Worm (Caenorhabditis elegans) whole organism, L4 larva: Measurements from ENCODE around the gene C50B8.5.

Source experiments
- D1046.2 ChIP-seq: fragments of 200-800 bp; sonication (Bioruptor generic); IDR thresholded peaks from 2 replicates; pipeline ENCODE4 v1.3.6; 2022; ENCODE audit warnings: missing genetic modification characterization, missing compliant biosample characterization
- F10B5.3 ChIP-seq: sonication (generic microtip); optimal IDR thresholded peaks from 2 replicates; lab custom pipeline; 2016; ENCODE audit warnings: mild to moderate bottlenecking, missing genetic modification characterization, missing compliant biosample characterization
- F44E2.7 ChIP-seq: fragments of 200-800 bp; sonication (Bioruptor generic); IDR thresholded peaks from 2 replicates; pipeline ENCODE4 v2.1.2; 2022; ENCODE audit warnings: missing genetic modification characterization, missing compliant biosample characterization
- F49E8.2 ChIP-seq: sonication (generic microtip); optimal IDR thresholded peaks from 2 replicates; lab custom pipeline; 2016; ENCODE audit warnings: missing compliant biosample characterization, mild to moderate bottlenecking, missing genetic modification characterization, borderline replicate concordance
- R02D3.7 ChIP-seq: fragments of 150-350 bp; sonication (generic microtip); optimal IDR thresholded peaks from 3 replicates; lab custom pipeline; 2014; ENCODE audit warnings: missing biosample characterization, missing genetic modification characterization
- T20F7.1 ChIP-seq: fragments of 200-800 bp; sonication (Bioruptor generic); optimal IDR thresholded peaks from 2 replicates; lab custom pipeline; 2018; ENCODE audit warnings: mild to moderate bottlenecking, missing genetic modification characterization, missing compliant biosample characterization
- Y48G9A.11 ChIP-seq: fragments of 200-800 bp; sonication (Bioruptor generic); IDR thresholded peaks from 2 replicates; pipeline ENCODE4 v1.3.6; 2022; ENCODE audit warnings: missing genetic modification reagents, missing genetic modification characterization, missing compliant biosample characterization
- Y75B8A.6 ChIP-seq: fragments of 200-800 bp; sonication (Bioruptor generic); IDR thresholded peaks from 2 replicates; pipeline ENCODE4 v1.3.6; 2022; ENCODE audit warnings: missing genetic modification reagents, missing genetic modification characterization, missing compliant biosample characterization
- ZK337.2 ChIP-seq: fragments of 200-800 bp; sonication (Bioruptor generic); IDR thresholded peaks from 2 replicates; pipeline ENCODE4 v1.3.6; 2022; ENCODE audit warnings: missing genetic modification reagents, missing genetic modification characterization, missing compliant biosample characterization
- aha-1 ChIP-seq: fragments of 150-350 bp; peaks from one replicate; lab custom pipeline; 2014; ENCODE audit warnings: missing biosample characterization, missing genetic modification characterization
- aly-2 ChIP-seq: sonication (generic microtip); optimal IDR thresholded peaks from 2 replicates; lab custom pipeline; 2018; ENCODE audit warnings: missing biosample characterization, missing genetic modification characterization
- arid-1 ChIP-seq: fragments of 200-800 bp; sonication (Bioruptor generic); conservative IDR thresholded peaks from 2 replicates; pipeline ENCODE4 v1.3.6; 2022; ENCODE audit warnings: missing genetic modification reagents, missing genetic modification characterization, missing compliant biosample characterization
- attf-4 ChIP-seq: sonication (generic microtip); optimal IDR thresholded peaks from 3 replicates; lab custom pipeline; 2017; ENCODE audit warnings: missing biosample characterization, missing genetic modification characterization
- ces-1 ChIP-seq: fragments of 150-350 bp; sonication (generic microtip); optimal IDR thresholded peaks from 4 replicates; lab custom pipeline; 2014; ENCODE audit warnings: missing biosample characterization, missing genetic modification reagents, missing genetic modification characterization
- cey-2 ChIP-seq: sonication (generic microtip); optimal IDR thresholded peaks from 3 replicates; lab custom pipeline; 2017; ENCODE audit warnings: missing genetic modification characterization, mild to moderate bottlenecking, missing compliant biosample characterization, antibody characterized with exemption, borderline replicate concordance; ENCODE audit not compliant: insufficient read depth
- dmd-9 ChIP-seq: fragments of 200-800 bp; sonication (Bioruptor generic); IDR thresholded peaks from 2 replicates; pipeline ENCODE4 v1.3.6; 2022; ENCODE audit warnings: missing genetic modification reagents, missing genetic modification characterization, missing compliant biosample characterization
- dpl-1 ChIP-seq: fragments of 150-350 bp; optimal IDR thresholded peaks from 2 replicates; lab custom pipeline; 2014; ENCODE audit warnings: missing biosample characterization, missing genetic modification reagents, missing genetic modification characterization
- dve-1 ChIP-seq: sonication (generic microtip); optimal IDR thresholded peaks from 2 replicates; lab custom pipeline; 2017; ENCODE audit warnings: antibody characterized with exemption, mild to moderate bottlenecking, missing genetic modification characterization, missing compliant biosample characterization; ENCODE audit not compliant: insufficient read depth
- egl-43 ChIP-seq: fragments of 200-800 bp; sonication (Bioruptor generic); IDR thresholded peaks from 2 replicates; pipeline ENCODE4 v1.3.6; 2022; ENCODE audit warnings: missing genetic modification reagents, missing genetic modification characterization, missing compliant biosample characterization
- gei-8 ChIP-seq: fragments of 200-800 bp; sonication (Bioruptor generic); optimal IDR thresholded peaks from 2 replicates; lab custom pipeline; 2018; ENCODE audit warnings: mild to moderate bottlenecking, missing genetic modification characterization, missing compliant biosample characterization
- hif-1 ChIP-seq, 2 experiments: sonication (generic microtip); optimal IDR thresholded peaks; 2 replicates each; lab custom pipeline; 2016 to 2017; ENCODE audit warnings: missing compliant biosample characterization in 2 of 2, missing genetic modification characterization in 2 of 2, missing genetic modification reagents in 2 of 2, missing genotype in 2 of 2, mild to moderate bottlenecking in 1 of 2
- hlh-30 ChIP-seq: sonication (generic microtip); optimal IDR thresholded peaks from 2 replicates; lab custom pipeline; 2017; ENCODE audit warnings: antibody characterized with exemption, mild to moderate bottlenecking, missing genetic modification characterization, missing compliant biosample characterization; ENCODE audit not compliant: insufficient read depth
- lin-29 ChIP-seq: fragments of 200-800 bp; sonication (Bioruptor generic); IDR thresholded peaks from 2 replicates; pipeline ENCODE4 v1.3.6; 2022; ENCODE audit warnings: missing genetic modification reagents, missing genetic modification characterization, missing compliant biosample characterization
- lin-38 ChIP-seq: fragments of 200-800 bp; sonication (Bioruptor generic); IDR thresholded peaks from 2 replicates; pipeline ENCODE4 v1.3.6; 2022; ENCODE audit warnings: missing genetic modification reagents, missing genetic modification characterization, missing compliant biosample characterization
- lin-39 ChIP-seq: fragments of 150-350 bp; optimal IDR thresholded peaks from 2 replicates; lab custom pipeline; 2014; ENCODE audit warnings: missing biosample characterization, missing genetic modification reagents, missing genetic modification characterization
- lsy-2 ChIP-seq, 2 experiments: fragments of 150-350 bp in 1 of 2; sonication (generic microtip) in 1 of 2; optimal IDR thresholded peaks; 2 replicates each; lab custom pipeline; 2014 to 2017; ENCODE audit warnings: missing biosample characterization in 2 of 2, missing genetic modification characterization in 2 of 2
- mep-1 ChIP-seq: fragments of 150-350 bp; sonication (generic microtip); optimal IDR thresholded peaks from 3 replicates; lab custom pipeline; 2014; ENCODE audit warnings: missing biosample characterization, missing genetic modification characterization
- mes-2 ChIP-seq: sonication (generic microtip); optimal IDR thresholded peaks from 2 replicates; lab custom pipeline; 2016; ENCODE audit warnings: missing genotype, mild to moderate bottlenecking, missing genetic modification characterization, missing compliant biosample characterization; ENCODE audit not compliant: poor library complexity, severe bottlenecking
- nhr-237 ChIP-seq: sonication (generic microtip); optimal IDR thresholded peaks from 2 replicates; lab custom pipeline; 2017; ENCODE audit warnings: missing biosample characterization, missing genetic modification characterization
- nhr-25 ChIP-seq: sonication (generic microtip); optimal IDR thresholded peaks from 2 replicates; lab custom pipeline; 2017; ENCODE audit warnings: missing genetic modification characterization, mild to moderate bottlenecking, missing compliant biosample characterization, antibody characterized with exemption, moderate library complexity, borderline replicate concordance; ENCODE audit not compliant: insufficient read depth
- nhr-48 ChIP-seq: sonication (generic microtip); optimal IDR thresholded peaks from 2 replicates; lab custom pipeline; 2016; ENCODE audit warnings: mild to moderate bottlenecking, missing genetic modification characterization, missing compliant biosample characterization
- nhr-76 ChIP-seq: fragments of 150-350 bp; optimal IDR thresholded peaks from 2 replicates; lab custom pipeline; 2014; ENCODE audit warnings: missing biosample characterization, missing genetic modification characterization
- skn-1 ChIP-seq: fragments of 150-350 bp; optimal IDR thresholded peaks from 2 replicates; lab custom pipeline; 2014; ENCODE audit warnings: missing biosample characterization, missing genetic modification characterization
- snpc-1.2 ChIP-seq: fragments of 200-800 bp; sonication (Bioruptor generic); IDR thresholded peaks from 2 replicates; pipeline ENCODE4 v1.3.6; 2022; ENCODE audit warnings: missing genetic modification reagents, missing genetic modification characterization, missing compliant biosample characterization
- snpc-4 ChIP-seq: fragments of 150-350 bp; optimal IDR thresholded peaks from 2 replicates; lab custom pipeline; 2014; ENCODE audit warnings: missing biosample characterization, missing genetic modification characterization
- spr-1 ChIP-seq: sonication (generic microtip); optimal IDR thresholded peaks from 2 replicates; lab custom pipeline; 2016; ENCODE audit warnings: mild to moderate bottlenecking, missing genetic modification characterization, missing compliant biosample characterization
- tra-1 ChIP-seq: fragments of 200-800 bp; sonication (Bioruptor generic); IDR thresholded peaks from 2 replicates; pipeline ENCODE4 v1.3.6; 2022; ENCODE audit warnings: missing genetic modification reagents, missing genetic modification characterization, missing compliant biosample characterization
- unc-130 ChIP-seq: sonication (generic microtip); optimal IDR thresholded peaks from 2 replicates; lab custom pipeline; 2016; ENCODE audit warnings: missing genetic modification reagents, missing genetic modification characterization, missing compliant biosample characterization
- unc-39 ChIP-seq: sonication (generic microtip); optimal IDR thresholded peaks from 2 replicates; lab custom pipeline; 2017; ENCODE audit warnings: missing biosample characterization, missing genetic modification characterization
- unc-62 ChIP-seq, 3 experiments: fragments of 150-350 bp in 1 of 3; sonication (generic microtip); optimal IDR thresholded peaks in 2 of 3; peaks in 1 of 3; 1 replicate in 1 of 3; 2 replicates in 2 of 3; lab custom pipeline; 2014 to 2017; ENCODE audit warnings: missing biosample characterization in 3 of 3, missing genetic modification characterization in 3 of 3, missing genetic modification reagents in 3 of 3, missing genotype in 1 of 3
- zip-11 ChIP-seq: fragments of 200-800 bp; sonication (Bioruptor generic); IDR thresholded peaks from 2 replicates; pipeline ENCODE4 v1.3.6; 2022; ENCODE audit warnings: missing genetic modification characterization, missing compliant biosample characterization

The C50B8.5 gene

DNA sequence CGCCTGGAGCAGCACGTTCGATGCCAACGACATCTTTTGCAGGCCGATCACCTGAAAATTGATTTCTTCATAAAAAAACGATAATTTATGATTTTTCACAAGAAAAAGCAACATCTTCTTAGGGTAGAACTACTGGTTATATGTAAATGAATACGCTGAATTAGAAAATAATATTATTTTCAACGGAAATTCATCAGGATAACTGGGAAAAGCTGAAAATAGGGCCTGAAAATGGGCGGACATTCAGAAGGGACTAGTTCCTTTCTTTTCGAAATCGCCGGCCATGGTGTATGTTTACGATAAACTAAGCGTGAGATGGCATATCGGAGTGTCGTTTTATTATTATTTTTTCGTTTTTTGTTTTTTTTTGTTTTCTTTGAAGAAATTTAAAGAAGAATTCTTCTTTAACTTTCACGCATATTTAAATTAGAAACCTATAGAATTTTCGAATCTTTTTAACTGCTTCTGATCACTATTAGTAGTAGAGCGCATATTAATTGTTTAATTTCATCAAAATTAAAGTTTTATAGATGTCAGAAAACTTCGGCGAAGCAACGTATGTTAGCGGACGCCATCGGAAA is 44.8 kb downstream of the C50B8.5 start, which contains the start of the genes nduv-2 and F53F4.12:
Gene nduv-2 (minus strand): TSS at position 51 of the 581 bp plus-strand sequence.
Gene F53F4.12 (plus strand): TSS at position 531 of the 581 bp plus-strand sequence.
- TF ChIP-seq unc-39 (tag; lab: Kevin White, UChicago) = no peak
- TF ChIP-seq hif-1 (tag; optimal IDR thresholded peaks at IDR 0.05; lab: Kevin White, UChicago) = peak in 1 of 2 experiments; percentile 13
- TF ChIP-seq D1046.2 (GFP tag; lab: Robert Waterston, UW) = no peak
- TF ChIP-seq snpc-1.2 (GFP tag; lab: Robert Waterston, UW) = no peak
- TF ChIP-seq arid-1 = no peak
- peak; percentile 10 for TF ChIP-seq unc-130 (GFP tag; lab: Kevin White, UChicago)
- no peak for TF ChIP-seq aly-2 (tag; lab: Kevin White, UChicago)
- TF ChIP-seq nhr-76 = no peak
- TF ChIP-seq T20F7.1 (GFP tag; lab: Kevin White, UChicago) = peak; percentile 90
- TF ChIP-seq dmd-9 (GFP tag; lab: Robert Waterston, UW) = no peak
- TF ChIP-seq lin-38 (GFP tag; lab: Robert Waterston, UW) = 0 out of 2 replicates have a peak, but pooled peaks have one; percentile 25
- TF ChIP-seq snpc-4 (tag; lab: Kevin White, UChicago) = no peak
- TF ChIP-seq dpl-1 (GFP tag; lab: Kevin White, UChicago) = peak; percentile 3
- TF ChIP-seq tra-1 (GFP tag; lab: Robert Waterston, UW) = no peak
- TF ChIP-seq lin-29 = no peak
- TF ChIP-seq Y48G9A.11 (GFP tag; lab: Robert Waterston, UW) = peak; percentile 71
- TF ChIP-seq aha-1 (tag; lab: Kevin White, UChicago) = peak; percentile 61
- no peak for TF ChIP-seq Y75B8A.6
- peak; percentile 39 for TF ChIP-seq R02D3.7 (tag; lab: Kevin White, UChicago)
- TF ChIP-seq ZK337.2 (GFP tag; lab: Robert Waterston, UW) = no peak
- TF ChIP-seq F44E2.7 (GFP tag; lab: Robert Waterston, UW) = no peak
- TF ChIP-seq mes-2 (tag; lab: Kevin White, UChicago) = peak; percentile 72
- TF ChIP-seq, all 104 proteins: peak for 9

DNA sequence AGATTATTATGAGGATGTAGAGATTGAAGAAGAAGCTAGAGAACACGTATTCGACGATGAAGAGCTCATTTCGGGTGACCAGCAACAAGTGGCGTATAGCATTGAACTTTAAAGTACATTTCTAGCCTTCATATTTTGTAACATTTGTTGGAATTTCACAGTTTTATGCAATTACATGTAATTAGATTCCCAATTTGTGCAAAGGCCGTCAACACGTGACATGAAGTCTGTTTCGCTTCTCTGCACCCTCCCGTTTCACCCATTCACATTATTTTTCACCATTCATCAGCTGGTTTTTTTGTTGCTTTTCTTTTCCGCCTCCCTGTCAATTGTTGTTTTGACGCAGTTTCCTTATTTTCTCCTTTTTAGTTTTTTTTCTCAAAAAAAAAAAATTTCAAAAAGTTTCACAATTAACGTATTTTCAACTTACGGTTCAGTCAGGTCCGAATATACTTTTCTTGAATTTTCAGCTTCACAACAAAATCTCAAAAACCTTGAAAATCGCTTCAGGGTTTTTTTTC is 46.4 kb downstream of the C50B8.5 start, which contains the start of gene sde-2:
Gene sde-2 (plus strand): TSS at position 471 of the 521 bp plus-strand sequence.
- TF ChIP-seq hlh-30 (tag; lab: Kevin White, UChicago) (peak; percentile 57), D1046.2 (GFP tag; lab: Robert Waterston, UW) (no peak), ces-1 (GFP tag; lab: Kevin White, UChicago) (peak; percentile 45), cey-2 (no peak), arid-1 (no peak), gei-8 (GFP tag; lab: Kevin White, UChicago) (no peak), egl-43 (GFP tag; lab: Robert Waterston, UW) (no peak), spr-1 (no peak), mep-1 (tag; lab: Kevin White, UChicago) (no peak), nhr-25 (tag; lab: Kevin White, UChicago) (no peak), nhr-237 (no peak), nhr-48 (tag; lab: Kevin White, UChicago) (no peak), snpc-4 (tag; lab: Kevin White, UChicago) (no peak), skn-1 (tag; lab: Kevin White, UChicago) (no peak), unc-62 (GFP tag; optimal IDR thresholded peaks at IDR 0.05 in 1 of 2; lab: Kevin White, UChicago) (peak in 1 of 2 experiments; percentile 53), unc-62 (tag; optimal IDR thresholded peaks at IDR 0.05; lab: Kevin White, UChicago) (no peak)
- TF ChIP-seq, all 104 proteins: peak for 3

DNA sequence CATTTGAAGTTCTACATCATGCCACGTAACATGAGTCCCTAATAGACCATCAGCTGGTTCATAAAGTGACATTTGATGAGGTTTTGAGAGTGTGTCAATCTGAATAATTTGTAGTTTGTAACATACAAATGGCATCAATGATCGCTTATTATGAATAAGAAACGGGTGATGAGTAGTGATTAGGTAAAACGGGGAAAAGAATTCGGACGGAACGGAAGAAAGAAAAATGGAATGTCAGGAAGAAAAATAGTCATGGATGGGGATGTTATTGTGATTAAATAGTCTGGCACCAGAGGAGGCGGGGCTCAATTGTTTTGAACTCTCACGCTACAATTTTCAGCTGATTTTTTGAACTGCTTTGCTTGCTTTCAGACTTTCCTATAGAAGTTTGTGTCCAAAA is 53.4 kb downstream of the C50B8.5 start, which contains the start of gene H37A05.2:
Gene H37A05.2 (minus strand): TSS at position 101 of the 400 bp plus-strand sequence.
- TF ChIP-seq gei-8 (GFP tag; lab: Kevin White, UChicago) (no peak), cey-2 (no peak), zip-11 (GFP tag; lab: Robert Waterston, UW) (no peak), lsy-2 (tag; optimal IDR thresholded peaks at IDR 0.05; lab: Kevin White, UChicago) (no peak), dve-1 (tag; lab: Kevin White, UChicago) (no peak), attf-4 (no peak), D1046.2 (GFP tag; lab: Robert Waterston, UW) (no peak), lin-39 (no peak), F49E8.2 (tag; lab: Kevin White, UChicago) (no peak), F10B5.3 (tag; lab: Kevin White, UChicago) (no peak), mep-1 (tag; lab: Kevin White, UChicago) (no peak)
